Fruit fly (Drosophila melanogaster) whole organism, embryonic: ENCODE results near the gene Pex5.
A peak's percentile ranks its signal among the peaks of the same experiment; 100 is the strongest.

Experiments used
- ATbp ChIP-seq: fragments of 200-800 bp; sonication (Bioruptor generic); optimal IDR thresholded peaks from 2 replicates; lab custom pipeline; 2017; ENCODE audit warnings: missing biosample characterization, mild to moderate bottlenecking, missing genetic modification characterization, missing genetic modification reagents
- Adf1 ChIP-seq: fragments of 200-800 bp; sonication (Bioruptor generic); IDR thresholded peaks from 2 replicates; pipeline ENCODE4 v1.3.6; 2022; ENCODE audit warnings: missing biosample characterization, missing genetic modification characterization
- Antp ChIP-seq: fragments of 200-800 bp; sonication (Bioruptor generic); optimal IDR thresholded peaks from 3 replicates; lab custom pipeline; 2016; ENCODE audit warnings: missing biosample characterization, missing genetic modification characterization
- Atf3 ChIP-seq: fragments of 200-800 bp; sonication (Bioruptor generic); optimal IDR thresholded peaks from 3 replicates; lab custom pipeline; 2016; ENCODE audit warnings: missing biosample characterization, missing genetic modification characterization
- CG10274 ChIP-seq: fragments of 200-800 bp; sonication (Bioruptor generic); optimal IDR thresholded peaks from 3 replicates; lab custom pipeline; 2017; ENCODE audit warnings: missing biosample characterization, mild to moderate bottlenecking, missing genetic modification characterization
- CG11723 ChIP-seq: fragments of 200-800 bp; sonication (Bioruptor generic); optimal IDR thresholded peaks from 2 replicates; lab custom pipeline; 2017; ENCODE audit warnings: missing biosample characterization, mild to moderate bottlenecking, missing genetic modification characterization
- CG13894 ChIP-seq: fragments of 200-800 bp; sonication (Bioruptor generic); optimal IDR thresholded peaks from 3 replicates; lab custom pipeline; 2018; ENCODE audit warnings: missing biosample characterization, mild to moderate bottlenecking, missing genetic modification characterization, moderate library complexity
- CG16813 ChIP-seq: fragments of 200-800 bp; sonication (Bioruptor generic); IDR thresholded peaks from 3 replicates; pipeline ENCODE4 v1.3.6; 2022; ENCODE audit warnings: missing biosample characterization, missing genetic modification characterization; ENCODE audit not compliant: partially characterized antibody
- CG17361 ChIP-seq: fragments of 200-800 bp; sonication (Bioruptor generic); IDR thresholded peaks from 3 replicates; pipeline ENCODE4 v1.3.6; 2022; ENCODE audit warnings: missing biosample characterization, missing genetic modification characterization
- CG18476 ChIP-seq: fragments of 200-800 bp; sonication (Bioruptor generic); optimal IDR thresholded peaks from 2 replicates; lab custom pipeline; 2016; ENCODE audit warnings: missing biosample characterization, mild to moderate bottlenecking, missing genetic modification characterization
- CG18619 ChIP-seq: fragments of 200-800 bp; sonication (Bioruptor generic); optimal IDR thresholded peaks from 3 replicates; lab custom pipeline; 2017; ENCODE audit warnings: missing biosample characterization, mild to moderate bottlenecking, missing genetic modification characterization
- CG2202 ChIP-seq: fragments of 200-800 bp; sonication (Bioruptor generic); optimal IDR thresholded peaks from 2 replicates; lab custom pipeline; 2018; ENCODE audit warnings: missing biosample characterization, mild to moderate bottlenecking, missing genetic modification characterization
- CG30403 ChIP-seq: fragments of 200-800 bp; sonication (Bioruptor generic); optimal IDR thresholded peaks from 3 replicates; lab custom pipeline; 2016; ENCODE audit warnings: missing biosample characterization, missing genetic modification characterization
- CG3065 ChIP-seq: fragments of 200-800 bp; sonication (Bioruptor generic); optimal IDR thresholded peaks from 2 replicates; lab custom pipeline; 2016; ENCODE audit warnings: missing biosample characterization, missing genetic modification characterization
- CG31365 ChIP-seq: fragments of 200-800 bp; sonication (Bioruptor generic); optimal IDR thresholded peaks from 2 replicates; lab custom pipeline; 2018; ENCODE audit warnings: missing biosample characterization, mild to moderate bottlenecking, missing genetic modification characterization
- CG32767 ChIP-seq: fragments of 200-800 bp; sonication (Bioruptor generic); IDR thresholded peaks from 2 replicates; pipeline ENCODE4 v1.3.6; 2022; ENCODE audit warnings: missing biosample characterization, missing genetic modification characterization
- CG3995 ChIP-seq: fragments of 200-800 bp; sonication (Bioruptor generic); optimal IDR thresholded peaks from 3 replicates; lab custom pipeline; 2016; ENCODE audit warnings: missing biosample characterization, missing genetic modification characterization
- CG4282 ChIP-seq: fragments of 200-800 bp; sonication (Bioruptor generic); optimal IDR thresholded peaks from 2 replicates; lab custom pipeline; 2016; ENCODE audit warnings: missing biosample characterization, missing genetic modification characterization
- CG4617 ChIP-seq: fragments of 200-800 bp; sonication (Bioruptor generic); optimal IDR thresholded peaks from 3 replicates; lab custom pipeline; 2016; ENCODE audit warnings: missing biosample characterization, missing genetic modification characterization, borderline replicate concordance
- CG4854 ChIP-seq: fragments of 200-800 bp; sonication (Bioruptor generic); optimal IDR thresholded peaks from 2 replicates; lab custom pipeline; 2016; ENCODE audit warnings: missing biosample characterization, missing genetic modification characterization, inconsistent platforms
- CG6813 ChIP-seq: fragments of 200-800 bp; sonication (Bioruptor generic); optimal IDR thresholded peaks from 2 replicates; lab custom pipeline; 2017; ENCODE audit warnings: missing biosample characterization, missing genetic modification characterization, mild to moderate bottlenecking, moderate library complexity, missing genetic modification reagents
- CG7357 ChIP-seq: fragments of 200-800 bp; sonication (Bioruptor generic); IDR thresholded peaks from 3 replicates; pipeline ENCODE4 v1.3.6; 2022; ENCODE audit warnings: missing biosample characterization, missing genetic modification characterization
- CG7786 ChIP-seq: fragments of 200-800 bp; sonication (Bioruptor generic); optimal IDR thresholded peaks from 2 replicates; lab custom pipeline; 2016; ENCODE audit warnings: missing biosample characterization, missing genetic modification characterization
- CG8359 ChIP-seq: fragments of 200-800 bp; sonication (Bioruptor generic); optimal IDR thresholded peaks from 2 replicates; lab custom pipeline; 2017; ENCODE audit warnings: missing biosample characterization, mild to moderate bottlenecking, missing genetic modification characterization, borderline replicate concordance
- CG8924 ChIP-seq: fragments of 200-800 bp; optimal IDR thresholded peaks from 3 replicates; lab custom pipeline; 2019; ENCODE audit warnings: missing biosample characterization, mild to moderate bottlenecking, missing genetic modification characterization, moderate library complexity
- CkIIα-i1 ChIP-seq: fragments of 200-800 bp; sonication (Bioruptor generic); IDR thresholded peaks from 2 replicates; pipeline ENCODE4 v1.3.6; 2022; ENCODE audit warnings: missing biosample characterization, missing genetic modification characterization
- D19A ChIP-seq: fragments of 200-800 bp; optimal IDR thresholded peaks from 3 replicates; lab custom pipeline; 2019; ENCODE audit warnings: missing biosample characterization, mild to moderate bottlenecking, missing genetic modification characterization, moderate library complexity
- E2f2 ChIP-seq: fragments of 200-800 bp; sonication (Bioruptor generic); IDR thresholded peaks from 2 replicates; pipeline ENCODE4 v1.3.6; 2022; ENCODE audit warnings: missing biosample characterization, missing genetic modification characterization
- Ets97D ChIP-seq: fragments of 200-800 bp; sonication (Bioruptor generic); optimal IDR thresholded peaks from 3 replicates; lab custom pipeline; 2016; ENCODE audit warnings: missing biosample characterization, missing genetic modification characterization
- Fer3 ChIP-seq: fragments of 200-800 bp; sonication (Bioruptor generic); optimal IDR thresholded peaks from 2 replicates; lab custom pipeline; 2018; ENCODE audit warnings: missing biosample characterization, mild to moderate bottlenecking, missing genetic modification characterization, moderate library complexity
- GATAe ChIP-seq: fragments of 200-800 bp; sonication (Bioruptor generic); conservative IDR thresholded peaks from 2 replicates; pipeline ENCODE4 v1.3.6; 2022; ENCODE audit warnings: missing biosample characterization, missing genetic modification characterization
- HLHmδ ChIP-seq: fragments of 200-800 bp; sonication (Bioruptor generic); optimal IDR thresholded peaks from 2 replicates; lab custom pipeline; 2018; ENCODE audit warnings: missing biosample characterization, mild to moderate bottlenecking, missing genetic modification characterization, moderate library complexity
- Rfx ChIP-seq: fragments of 200-800 bp; sonication (Bioruptor generic); IDR thresholded peaks from 2 replicates; pipeline ENCODE4 v1.3.6; 2022; ENCODE audit warnings: missing biosample characterization, missing genetic modification characterization
- Sin3A ChIP-seq: fragments of >200 bp; optimal IDR thresholded peaks from 2 replicates; lab custom pipeline; 2018
- az2 ChIP-seq: fragments of 200-800 bp; sonication (Bioruptor generic); optimal IDR thresholded peaks from 3 replicates; lab custom pipeline; 2016; ENCODE audit warnings: missing biosample characterization, missing genetic modification characterization
- en ChIP-seq: fragments of 200-800 bp; sonication (Bioruptor generic); optimal IDR thresholded peaks from 2 replicates; lab custom pipeline; 2016; ENCODE audit warnings: missing biosample characterization, missing genetic modification characterization
- gce ChIP-seq: fragments of 200-800 bp; sonication (Bioruptor generic); IDR thresholded peaks from 3 replicates; pipeline ENCODE4 v1.3.6; 2022; ENCODE audit warnings: missing biosample characterization, missing genetic modification characterization
- gro ChIP-seq: fragments of 200-800 bp; sonication (Bioruptor generic); optimal IDR thresholded peaks from 2 replicates; lab custom pipeline; 2016; ENCODE audit warnings: missing biosample characterization, missing genetic modification characterization
- lilli ChIP-seq: fragments of 200-800 bp; sonication (Bioruptor generic); optimal IDR thresholded peaks from 3 replicates; lab custom pipeline; 2016; ENCODE audit warnings: missing biosample characterization, missing genetic modification characterization
- luna ChIP-seq: fragments of 200-800 bp; sonication (Bioruptor generic); optimal IDR thresholded peaks from 2 replicates; lab custom pipeline; 2016; ENCODE audit warnings: missing biosample characterization, missing genetic modification characterization
- mld ChIP-seq: fragments of 200-800 bp; sonication (Bioruptor generic); IDR thresholded peaks from 3 replicates; pipeline ENCODE4 v1.3.6; 2022; ENCODE audit warnings: missing biosample characterization, missing genetic modification characterization; ENCODE audit not compliant: partially characterized antibody
- nerfin-2 ChIP-seq: fragments of 200-800 bp; sonication (Bioruptor generic); IDR thresholded peaks from 2 replicates; pipeline ENCODE4 v1.3.6; 2022; ENCODE audit warnings: missing biosample characterization, missing genetic modification characterization; ENCODE audit not compliant: partially characterized antibody
- onecut ChIP-seq: fragments of 200-800 bp; sonication (Bioruptor generic); IDR thresholded peaks from 2 replicates; pipeline ENCODE4 v1.3.6; 2022; ENCODE audit warnings: missing biosample characterization, missing genetic modification characterization
- repo ChIP-seq: fragments of 200-800 bp; sonication (Bioruptor generic); optimal IDR thresholded peaks from 2 replicates; lab custom pipeline; 2016; ENCODE audit warnings: missing biosample characterization, missing genetic modification characterization
- rib ChIP-seq: fragments of 200-800 bp; sonication (Bioruptor generic); IDR thresholded peaks from 2 replicates; pipeline ENCODE4 v1.3.6; 2022; ENCODE audit warnings: missing biosample characterization, missing genetic modification characterization
- sob ChIP-seq: fragments of 200-800 bp; sonication (Bioruptor generic); IDR thresholded peaks from 2 replicates; pipeline ENCODE4 v1.3.6; 2022; ENCODE audit warnings: missing biosample characterization, missing genetic modification characterization
- sqz ChIP-seq: fragments of 200-800 bp; sonication (Bioruptor generic); optimal IDR thresholded peaks from 3 replicates; lab custom pipeline; 2018; ENCODE audit warnings: missing biosample characterization, mild to moderate bottlenecking, missing genetic modification characterization
- wdn ChIP-seq: fragments of 200-800 bp; sonication (Bioruptor generic); IDR thresholded peaks from 2 replicates; pipeline ENCODE4 v1.3.6; 2022; ENCODE audit warnings: missing biosample characterization, missing genetic modification characterization
- wor ChIP-seq: fragments of 200-800 bp; sonication (Bioruptor generic); IDR thresholded peaks from 2 replicates; pipeline ENCODE4 v1.3.6; 2022; ENCODE audit warnings: missing biosample characterization, missing genetic modification characterization
- zen2 ChIP-seq: fragments of 200-800 bp; sonication (Bioruptor generic); IDR thresholded peaks from 3 replicates; pipeline ENCODE4 v1.3.6; 2022; ENCODE audit warnings: missing biosample characterization, missing genetic modification characterization; ENCODE audit not compliant: partially characterized antibody
- zfh2 ChIP-seq: fragments of 200-800 bp; sonication (Bioruptor generic); optimal IDR thresholded peaks from 2 replicates; lab custom pipeline; 2016; ENCODE audit warnings: missing biosample characterization, missing genetic modification characterization

The Pex5 gene

DNA sequence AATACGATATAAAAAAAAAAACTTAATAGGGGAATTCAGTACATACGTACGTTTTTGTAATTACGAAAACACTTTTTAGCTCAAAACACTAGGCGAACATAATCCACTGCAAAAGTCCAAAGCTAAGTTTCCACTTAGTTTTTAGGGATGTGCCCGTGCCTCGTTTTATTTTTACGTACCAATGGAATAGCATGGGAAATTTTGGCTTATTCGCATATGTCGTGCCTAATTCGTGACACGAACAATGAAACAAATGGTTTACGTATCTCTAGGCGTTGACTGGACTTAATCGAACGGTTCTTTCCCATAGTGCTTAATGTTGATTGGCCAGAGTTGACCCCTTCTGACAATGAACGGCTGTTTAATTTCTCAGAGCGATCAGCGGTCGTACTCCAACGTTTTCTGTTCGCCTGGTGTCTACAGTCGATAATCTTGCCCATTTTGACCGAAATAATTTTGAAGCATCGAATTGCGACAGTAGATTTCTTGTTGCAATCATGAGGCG lies 10.8 kb upstream of the Pex5 start, which contains the start of gene CG14818:
TSS of gene CG14818 (minus strand) at position 169 of the 505 bp plus-strand sequence.
- TF ChIP-seq rib (GFP tag; lab: Robert Waterston, UW) (no peak), CG8924 (tag; lab: Kevin White, UChicago) (peak; percentile 6), mld (GFP tag; lab: Robert Waterston, UW) (peak; percentile 57; the same call in 1 of the 3 replicates), CG17361 (GFP tag; lab: Robert Waterston, UW) (peak; percentile 65), sqz (GFP tag; lab: Kevin White, UChicago) (peak; percentile 80), CG2202 (tag; lab: Kevin White, UChicago) (no peak), Antp (GFP tag; lab: Kevin White, UChicago) (peak; percentile 76), CG4854 (GFP tag; lab: Kevin White, UChicago) (no peak), D19A (tag; lab: Kevin White, UChicago) (peak; percentile 0), gro (peak; percentile 42), GATAe (GFP tag; lab: Robert Waterston, UW) (no peak), CG4282 (GFP tag; lab: Kevin White, UChicago) (no peak), Fer3 (peak; percentile 70), az2 (peak; percentile 42), Sin3A (lab: Kevin White, UChicago) (no peak), nerfin-2 (peak; percentile 55), CG7357 (peak; percentile 64; the same call in 2 of the 3 replicates), Ets97D (GFP tag; lab: Kevin White, UChicago) (peak; percentile 51), ATbp (GFP tag; lab: Kevin White, UChicago) (no peak), repo (peak; percentile 52), CG3995 (GFP tag; lab: Kevin White, UChicago) (peak; percentile 63), wor (GFP tag; lab: Robert Waterston, UW) (no peak), luna (peak; percentile 25), HLHmδ (GFP tag; lab: Kevin White, UChicago) (no peak), CG8359 (GFP tag; lab: Kevin White, UChicago) (no peak), CG13894 (tag; lab: Kevin White, UChicago) (peak; percentile 63), zfh2 (GFP tag; lab: Kevin White, UChicago) (peak; percentile 72), onecut (no peak; the same call in 1 of the 2 replicates), zen2 (peak; percentile 89), CG32767 (GFP tag; lab: Robert Waterston, UW) (no peak), CG31365 (tag; lab: Kevin White, UChicago) (no peak), CG7786 (GFP tag; lab: Kevin White, UChicago) (peak; percentile 74), en (GFP tag; lab: Kevin White, UChicago) (no peak), CG4617 (GFP tag; lab: Kevin White, UChicago) (no peak), CG18476 (no peak), CG30403 (GFP tag; lab: Kevin White, UChicago) (peak; percentile 53), CG18619 (GFP tag; lab: Kevin White, UChicago) (peak; percentile 49), CkIIα-i1 (GFP tag; lab: Robert Waterston, UW) (no peak), lilli (GFP tag; lab: Kevin White, UChicago) (peak; percentile 72), CG6813 (GFP tag; lab: Kevin White, UChicago) (peak; percentile 8), CG16813 (GFP tag; lab: Robert Waterston, UW) (peak; percentile 88), gce (GFP tag; lab: Robert Waterston, UW) (no peak), CG3065 (no peak), CG11723 (GFP tag; lab: Kevin White, UChicago) (no peak), CG10274 (GFP tag; lab: Kevin White, UChicago) (no peak), wdn (GFP tag; lab: Robert Waterston, UW) (no peak), sob (peak; percentile 75), Adf1 (GFP tag; lab: Robert Waterston, UW) (peak; percentile 35; the same call in 1 of the 2 replicates), Atf3 (GFP tag; lab: Kevin White, UChicago) (peak; percentile 46), E2f2 (GFP tag; lab: Robert Waterston, UW) (peak; percentile 29), Rfx (peak; percentile 82)
